Worm (Caenorhabditis elegans) whole organism, young adult: ENCODE results near the gene T05H4.11.

ENCODE experiments used
- B0019.2 ChIP-seq: fragments of 200-800 bp; sonication (Bioruptor generic); conservative IDR thresholded peaks from 2 replicates; pipeline ENCODE4 v1.3.6; 2022; ENCODE audit warnings: missing genetic modification reagents, missing genetic modification characterization, missing compliant biosample characterization
- B0261.1 ChIP-seq: sonication (generic microtip); optimal IDR thresholded peaks from 2 replicates; lab custom pipeline; 2016; ENCODE audit warnings: mild to moderate bottlenecking, missing genetic modification characterization, moderate library complexity, missing compliant biosample characterization
- C17E4.6 ChIP-seq: fragments of 200-800 bp; sonication (Bioruptor generic); IDR thresholded peaks from 2 replicates; pipeline ENCODE4 v1.3.6; 2022; ENCODE audit warnings: missing genetic modification reagents, missing genetic modification characterization, missing compliant biosample characterization
- F37B4.10 ChIP-seq: fragments of 200-800 bp; sonication (Bioruptor generic); IDR thresholded peaks from 2 replicates; pipeline ENCODE4 v1.3.6; 2022; ENCODE audit warnings: missing genetic modification characterization, missing compliant biosample characterization
- F39B2.1 ChIP-seq: fragments of 200-800 bp; sonication (Bioruptor generic); IDR thresholded peaks from 2 replicates; pipeline ENCODE4 v1.3.6; 2022; ENCODE audit warnings: missing genetic modification reagents, missing genetic modification characterization, missing compliant biosample characterization
- F49E8.2 ChIP-seq: sonication (generic microtip); optimal IDR thresholded peaks from 3 replicates; lab custom pipeline; 2017; ENCODE audit warnings: missing genetic modification characterization, mild to moderate bottlenecking, missing compliant biosample characterization, antibody characterized with exemption, moderate library complexity; ENCODE audit not compliant: insufficient read depth
- F55B11.4 ChIP-seq: sonication (generic microtip); optimal IDR thresholded peaks from 2 replicates; lab custom pipeline; 2016; ENCODE audit warnings: missing compliant biosample characterization, missing genetic modification characterization, borderline replicate concordance; ENCODE audit not compliant: insufficient read depth
- T07F8.4 ChIP-seq: sonication (generic microtip); optimal IDR thresholded peaks from 2 replicates; lab custom pipeline; 2016; ENCODE audit warnings: mild to moderate bottlenecking, missing genetic modification characterization, moderate library complexity, missing compliant biosample characterization
- Y53F4B.3 ChIP-seq: fragments of 200-800 bp; sonication (Bioruptor generic); IDR thresholded peaks from 2 replicates; pipeline ENCODE4 v1.3.6; 2022; ENCODE audit warnings: missing genetic modification reagents, missing genetic modification characterization, missing compliant biosample characterization
- aptf-2 ChIP-seq: fragments of 200-800 bp; sonication (Bioruptor generic); conservative IDR thresholded peaks from 2 replicates; pipeline ENCODE4 v1.3.6; 2022; ENCODE audit warnings: missing genetic modification reagents, missing genetic modification characterization, missing compliant biosample characterization
- aptf-3 ChIP-seq: fragments of 200-800 bp; sonication (Bioruptor generic); IDR thresholded peaks from 2 replicates; pipeline ENCODE4 v1.3.6; 2022; ENCODE audit warnings: missing genetic modification characterization, missing compliant biosample characterization
- athp-1 ChIP-seq: sonication (generic microtip); optimal IDR thresholded peaks from 2 replicates; lab custom pipeline; 2017; ENCODE audit warnings: mild to moderate bottlenecking, missing genetic modification characterization, missing compliant biosample characterization
- attf-5 ChIP-seq: fragments of 200-800 bp; sonication (Bioruptor generic); optimal IDR thresholded peaks from 2 replicates; lab custom pipeline; 2018; ENCODE audit warnings: mild to moderate bottlenecking, missing genetic modification characterization, missing compliant biosample characterization
- bed-2 ChIP-seq: fragments of 200-800 bp; sonication (Bioruptor generic); IDR thresholded peaks from 2 replicates; pipeline ENCODE4 v1.3.6; 2022; ENCODE audit warnings: missing genetic modification reagents, missing genetic modification characterization, missing compliant biosample characterization
- ceh-79 ChIP-seq: sonication (generic microtip); optimal IDR thresholded peaks from 2 replicates; lab custom pipeline; 2017; ENCODE audit warnings: mild to moderate bottlenecking, missing genetic modification characterization, missing compliant biosample characterization
- chd-7 ChIP-seq: sonication (generic microtip); optimal IDR thresholded peaks from 2 replicates; lab custom pipeline; 2016; ENCODE audit warnings: mild to moderate bottlenecking, missing genetic modification characterization, moderate library complexity, missing compliant biosample characterization
- die-1 ChIP-seq: sonication (generic microtip); optimal IDR thresholded peaks from 2 replicates; lab custom pipeline; 2016; ENCODE audit warnings: missing genotype, mild to moderate bottlenecking, missing genetic modification characterization, missing compliant biosample characterization
- egl-44 ChIP-seq: fragments of 200-800 bp; sonication (Bioruptor generic); IDR thresholded peaks from 2 replicates; pipeline ENCODE4 v1.3.6; 2022; ENCODE audit warnings: missing genetic modification reagents, missing genetic modification characterization, missing compliant biosample characterization
- egrh-3 ChIP-seq: fragments of 200-800 bp; sonication (Bioruptor generic); IDR thresholded peaks from 2 replicates; pipeline ENCODE4 v1.3.6; 2022; ENCODE audit warnings: missing genetic modification reagents, missing genetic modification characterization, missing compliant biosample characterization
- ekl-4 ChIP-seq: fragments of 200-800 bp; sonication (Bioruptor generic); IDR thresholded peaks from 2 replicates; pipeline ENCODE4 v1.3.6; 2022; ENCODE audit warnings: missing genetic modification reagents, missing genetic modification characterization, missing compliant biosample characterization
- fkh-3 ChIP-seq: sonication (generic microtip); optimal IDR thresholded peaks from 2 replicates; lab custom pipeline; 2016; ENCODE audit warnings: mild to moderate bottlenecking, missing genetic modification characterization, missing compliant biosample characterization
- hmg-1.2 ChIP-seq: fragments of 200-800 bp; sonication (Bioruptor generic); IDR thresholded peaks from 2 replicates; pipeline ENCODE4 v1.3.6; 2022; ENCODE audit warnings: missing genetic modification reagents, missing genetic modification characterization, missing compliant biosample characterization
- hmg-20 ChIP-seq: fragments of 200-800 bp; sonication (Bioruptor generic); IDR thresholded peaks from 2 replicates; pipeline ENCODE4 v1.3.6; 2022; ENCODE audit warnings: missing genetic modification reagents, missing genetic modification characterization, missing compliant biosample characterization
- lag-1 ChIP-seq: fragments of 200-800 bp; sonication (Bioruptor generic); IDR thresholded peaks from 2 replicates; pipeline ENCODE4 v1.3.6; 2022; ENCODE audit warnings: missing genetic modification reagents, missing genetic modification characterization, missing compliant biosample characterization
- lin-35 ChIP-seq, 3 experiments: fragments of 150-350 bp in 2 of 3; sonication (generic microtip) in 1 of 3; optimal IDR thresholded peaks; 2 replicates each; lab custom pipeline; 2014 to 2018; ENCODE audit warnings: missing biosample characterization in 3 of 3, missing genetic modification characterization in 3 of 3, missing genetic modification reagents in 3 of 3
- madf-10 ChIP-seq: sonication (generic microtip); optimal IDR thresholded peaks from 2 replicates; lab custom pipeline; 2016; ENCODE audit warnings: mild to moderate bottlenecking, missing genetic modification characterization, missing compliant biosample characterization
- madf-3 ChIP-seq: fragments of 200-800 bp; sonication (Bioruptor generic); IDR thresholded peaks from 2 replicates; pipeline ENCODE4 v1.3.6; 2022; ENCODE audit warnings: missing genetic modification reagents, missing genetic modification characterization, missing compliant biosample characterization
- madf-6 ChIP-seq: fragments of 200-800 bp; sonication (Bioruptor generic); IDR thresholded peaks from 2 replicates; pipeline ENCODE4 v1.3.6; 2022; ENCODE audit warnings: missing genetic modification reagents, missing genetic modification characterization, missing compliant biosample characterization
- nhr-120 ChIP-seq: fragments of 200-800 bp; sonication (Bioruptor generic); IDR thresholded peaks from 2 replicates; pipeline ENCODE4 v1.3.6; 2022; ENCODE audit warnings: missing genetic modification characterization, missing compliant biosample characterization
- nhr-27 ChIP-seq: fragments of 200-800 bp; sonication (Bioruptor generic); optimal IDR thresholded peaks from 2 replicates; lab custom pipeline; 2018; ENCODE audit warnings: mild to moderate bottlenecking, missing genetic modification characterization, moderate library complexity, missing compliant biosample characterization
- nhr-80 ChIP-seq: sonication (generic microtip); optimal IDR thresholded peaks from 2 replicates; lab custom pipeline; 2016; ENCODE audit warnings: missing genetic modification characterization, missing compliant biosample characterization
- nhr-90 ChIP-seq: sonication (generic microtip); optimal IDR thresholded peaks from 2 replicates; lab custom pipeline; 2016; ENCODE audit warnings: missing genotype, mild to moderate bottlenecking, missing genetic modification characterization, missing compliant biosample characterization
- rcor-1 ChIP-seq: fragments of 200-800 bp; sonication (Bioruptor generic); IDR thresholded peaks from 2 replicates; pipeline ENCODE4 v1.3.6; 2022; ENCODE audit warnings: missing genetic modification reagents, missing genetic modification characterization, missing compliant biosample characterization
- snpc-3.4 ChIP-seq: sonication (generic microtip); optimal IDR thresholded peaks from 2 replicates; lab custom pipeline; 2017; ENCODE audit warnings: missing genetic modification characterization, mild to moderate bottlenecking, missing compliant biosample characterization, antibody characterized with exemption, moderate library complexity, missing genotype, missing genetic modification reagents
- tlf-1 ChIP-seq: fragments of 200-800 bp; sonication (Bioruptor generic); optimal IDR thresholded peaks from 2 replicates; lab custom pipeline; 2018; ENCODE audit warnings: mild to moderate bottlenecking, missing genetic modification characterization, missing compliant biosample characterization
- ztf-6 ChIP-seq: fragments of 200-800 bp; sonication (Bioruptor generic); IDR thresholded peaks from 2 replicates; pipeline ENCODE4 v1.3.6; 2022; ENCODE audit warnings: missing genetic modification reagents, missing genetic modification characterization, missing compliant biosample characterization

T05H4.11 gene

ce11 chrV:6442037-6442436, 16.0 kb upstream of the T05H4.11 start, which contains the start of gene T05H4.3 (continued):
- TF ChIP-seq nhr-120 = no peak
- no peak for TF ChIP-seq C17E4.6
- TF ChIP-seq, all 124 proteins: peak for 0

ce11 chrV:6441613-6442012, 15.6 kb upstream of the T05H4.11 start, which contains the start of gene T05H4.15:
T05H4.15 (minus strand) TSS chrV:6441713.
- TF ChIP-seq F49E8.2 (tag; lab: Kevin White, UChicago) (no peak), F37B4.10 (no peak), chd-7 (tag; lab: Kevin White, UChicago) (no peak), T07F8.4 (tag; lab: Kevin White, UChicago) (no peak), lag-1 (GFP tag; lab: Robert Waterston, UW) (no peak), nhr-27 (tag; lab: Kevin White, UChicago) (no peak), bed-2 (no peak), tlf-1 (no peak), aptf-2 (GFP tag; lab: Robert Waterston, UW) (no peak), ztf-6 (no peak), B0261.1 (tag; lab: Kevin White, UChicago) (no peak), hmg-20 (no peak), Y53F4B.3 (GFP tag; lab: Robert Waterston, UW) (no peak), rcor-1 (no peak), attf-5 (no peak)

ce11 chrV:6438601-6439000, 12.5 kb upstream of the T05H4.11 start, which contains the start of gene T05H4.4:
T05H4.4 (plus strand) TSS chrV:6438901.
- TF ChIP-seq die-1 (tag; lab: Kevin White, UChicago) = no peak
- no peak for TF ChIP-seq lin-35 (GFP tag; optimal IDR thresholded peaks at IDR 0.05; lab: Kevin White, UChicago)
- TF ChIP-seq nhr-90 (tag; lab: Kevin White, UChicago) = no peak
- TF ChIP-seq fkh-3 (tag; lab: Kevin White, UChicago) = no peak
- no peak for TF ChIP-seq aptf-3 (GFP tag; lab: Robert Waterston, UW)
- TF ChIP-seq T07F8.4 (tag; lab: Kevin White, UChicago) = no peak
- TF ChIP-seq ekl-4 (GFP tag; lab: Robert Waterston, UW) = no peak
- TF ChIP-seq egrh-3 (GFP tag; lab: Robert Waterston, UW) = no peak
- no peak for TF ChIP-seq F55B11.4
- TF ChIP-seq F39B2.1 (GFP tag; lab: Robert Waterston, UW) = no peak
- TF ChIP-seq madf-10 (tag; lab: Kevin White, UChicago) = no peak
- no peak for TF ChIP-seq egl-44 (GFP tag; lab: Robert Waterston, UW)
- no peak for TF ChIP-seq athp-1 (tag; lab: Kevin White, UChicago)
- TF ChIP-seq, all 124 proteins: peak for 0

DNA sequence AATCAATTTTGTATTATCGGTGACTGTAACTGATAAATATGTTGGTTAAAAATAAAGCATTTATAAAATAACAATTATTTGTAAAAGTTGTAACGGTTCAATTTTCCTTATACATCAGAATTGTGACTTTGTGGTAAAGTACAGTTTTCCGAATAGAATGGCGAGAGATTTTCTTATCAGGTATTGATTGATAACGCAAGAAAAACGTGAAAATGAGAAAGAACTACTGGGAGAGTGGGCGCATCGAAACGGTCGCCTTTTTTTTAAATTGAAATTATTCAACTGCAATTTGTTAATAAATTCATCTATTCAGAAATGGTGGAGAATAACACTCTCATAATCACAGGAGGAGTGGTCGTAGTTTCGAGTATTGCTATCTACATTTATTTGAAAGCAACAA, 10.3 kb upstream of the T05H4.11 start, which contains the start of gene hpo-19:
Gene hpo-19, plus strand, starts transcription at position 314 of the 400 bp plus-strand sequence.
- TF ChIP-seq nhr-80 (peak; percentile 61), snpc-3.4 (tag; lab: Kevin White, UChicago) (peak; percentile 45), ekl-4 (GFP tag; lab: Robert Waterston, UW) (peak; percentile 19; the same call in 1 of the 2 replicates), B0019.2 (GFP tag; lab: Robert Waterston, UW) (no peak), madf-6 (GFP tag; lab: Robert Waterston, UW) (peak; percentile 26; the same call in 1 of the 2 replicates), madf-3 (GFP tag; lab: Robert Waterston, UW) (0 out of 2 replicates have a peak, but pooled peaks have one; percentile 54), hmg-1.2 (GFP tag; lab: Robert Waterston, UW) (no peak), ceh-79 (tag; lab: Kevin White, UChicago) (no peak), F49E8.2 (tag; lab: Kevin White, UChicago) (peak; percentile 35)
